Fruit fly (Drosophila melanogaster) whole organism, embryonic: ENCODE measurements around the gene CG18473.
A peak's percentile ranks its signal among the peaks of the same experiment; 100 is the strongest.

Experiments
- CG10267 ChIP-seq: fragments of 200-800 bp; sonication (Bioruptor generic); optimal IDR thresholded peaks from 2 replicates; lab custom pipeline; 2018; ENCODE audit warnings: missing biosample characterization, mild to moderate bottlenecking, missing genetic modification characterization, moderate library complexity
- CG10959 ChIP-seq: fragments of 200-800 bp; sonication (Bioruptor generic); IDR thresholded peaks from 2 replicates; pipeline ENCODE4 v1.3.6; 2022; ENCODE audit warnings: missing biosample characterization, missing genetic modification characterization
- CG11398 ChIP-seq: fragments of 200-800 bp; sonication (Bioruptor generic); optimal IDR thresholded peaks from 2 replicates; lab custom pipeline; 2016; ENCODE audit warnings: missing biosample characterization, missing genetic modification characterization
- CG11695 ChIP-seq: fragments of 200-800 bp; sonication (Bioruptor generic); IDR thresholded peaks from 3 replicates; pipeline ENCODE4 v1.3.6; 2022; ENCODE audit warnings: missing biosample characterization, missing genetic modification characterization
- CG13123 ChIP-seq: fragments of 200-800 bp; sonication (Bioruptor generic); optimal IDR thresholded peaks from 2 replicates; lab custom pipeline; 2016; ENCODE audit warnings: missing biosample characterization, missing genetic modification characterization
- CG1603 ChIP-seq: fragments of 200-800 bp; sonication (Bioruptor generic); optimal IDR thresholded peaks from 2 replicates; lab custom pipeline; 2019; ENCODE audit warnings: missing biosample characterization, mild to moderate bottlenecking, missing genetic modification characterization, moderate library complexity
- CG1647 ChIP-seq: fragments of 200-800 bp; sonication (Bioruptor generic); optimal IDR thresholded peaks from 3 replicates; lab custom pipeline; 2016; ENCODE audit warnings: missing biosample characterization, missing genetic modification characterization
- CG17186 ChIP-seq: fragments of 200-800 bp; sonication (Bioruptor generic); optimal IDR thresholded peaks from 3 replicates; lab custom pipeline; 2017; ENCODE audit warnings: missing biosample characterization, missing genetic modification reagents, missing genetic modification characterization
- CG18619 ChIP-seq: fragments of 200-800 bp; sonication (Bioruptor generic); optimal IDR thresholded peaks from 3 replicates; lab custom pipeline; 2017; ENCODE audit warnings: missing biosample characterization, mild to moderate bottlenecking, missing genetic modification characterization
- CG2116 ChIP-seq: fragments of 200-800 bp; sonication (Bioruptor generic); optimal IDR thresholded peaks from 3 replicates; lab custom pipeline; 2018; ENCODE audit warnings: missing biosample characterization, mild to moderate bottlenecking, missing genetic modification characterization
- CG34422 ChIP-seq: fragments of 200-800 bp; sonication (Bioruptor generic); IDR thresholded peaks from 3 replicates; pipeline ENCODE4 v1.3.6; 2022; ENCODE audit warnings: missing biosample characterization, missing genetic modification characterization
- CG6765 ChIP-seq: fragments of 200-800 bp; sonication (Bioruptor generic); optimal IDR thresholded peaks from 3 replicates; lab custom pipeline; 2017; ENCODE audit warnings: missing biosample characterization, mild to moderate bottlenecking, missing genetic modification characterization
- CG7556 ChIP-seq: fragments of 200-800 bp; sonication (Bioruptor generic); optimal IDR thresholded peaks from 2 replicates; lab custom pipeline; 2017; ENCODE audit warnings: missing biosample characterization, mild to moderate bottlenecking, missing genetic modification characterization
- CG7745 ChIP-seq: fragments of 200-800 bp; sonication (Bioruptor generic); optimal IDR thresholded peaks from 2 replicates; lab custom pipeline; 2018; ENCODE audit warnings: missing biosample characterization, mild to moderate bottlenecking, missing genetic modification characterization, moderate library complexity
- CHES-1-like ChIP-seq: fragments of 200-800 bp; sonication (Bioruptor generic); optimal IDR thresholded peaks from 2 replicates; lab custom pipeline; 2016; ENCODE audit warnings: missing biosample characterization, missing genetic modification characterization
- CTCF ChIP-seq: fragments of 200-800 bp; sonication (Bioruptor generic); optimal IDR thresholded peaks from 2 replicates; lab custom pipeline; 2017; ENCODE audit warnings: missing biosample characterization, mild to moderate bottlenecking, missing genetic modification characterization, moderate library complexity
- CoRest ChIP-seq: fragments of 200-800 bp; sonication (Bioruptor generic); optimal IDR thresholded peaks from 3 replicates; lab custom pipeline; 2018; ENCODE audit warnings: missing biosample characterization, mild to moderate bottlenecking, missing genetic modification characterization, moderate library complexity
- Dek ChIP-seq: fragments of 200-800 bp; sonication (Bioruptor generic); optimal IDR thresholded peaks from 3 replicates; lab custom pipeline; 2019; ENCODE audit warnings: missing biosample characterization, mild to moderate bottlenecking, missing genetic modification characterization, moderate library complexity
- HHEX ChIP-seq: fragments of 200-800 bp; sonication (Bioruptor generic); optimal IDR thresholded peaks from 3 replicates; lab custom pipeline; 2017; ENCODE audit warnings: missing biosample characterization, mild to moderate bottlenecking, missing genetic modification characterization, missing genetic modification reagents
- Hmr ChIP-seq: fragments of 200-800 bp; sonication (Bioruptor generic); optimal IDR thresholded peaks from 3 replicates; lab custom pipeline; 2017; ENCODE audit warnings: mild to moderate bottlenecking, missing biosample characterization, missing genetic modification reagents, missing genetic modification characterization
- MBD-R2 ChIP-seq: fragments of 200-800 bp; sonication (Bioruptor generic); IDR thresholded peaks from 2 replicates; pipeline ENCODE4 v1.3.6; 2022; ENCODE audit warnings: missing biosample characterization, missing genetic modification characterization
- Oli ChIP-seq: fragments of 200-800 bp; sonication (Bioruptor generic); optimal IDR thresholded peaks from 2 replicates; lab custom pipeline; 2018; ENCODE audit warnings: missing biosample characterization, mild to moderate bottlenecking, missing genetic modification characterization, moderate library complexity
- Optix ChIP-seq: fragments of 200-800 bp; sonication (Bioruptor generic); IDR thresholded peaks from 3 replicates; pipeline ENCODE4 v1.3.6; 2022; ENCODE audit warnings: missing biosample characterization, missing genetic modification characterization
- Side ChIP-seq: fragments of 200-800 bp; sonication (Bioruptor generic); optimal IDR thresholded peaks from 2 replicates; lab custom pipeline; 2016; ENCODE audit warnings: missing biosample characterization, missing genetic modification characterization
- Six4 ChIP-seq: fragments of 200-800 bp; sonication (Bioruptor generic); optimal IDR thresholded peaks from 2 replicates; lab custom pipeline; 2016; ENCODE audit warnings: missing biosample characterization, missing genetic modification characterization
- Xrp1 ChIP-seq: fragments of 200-800 bp; sonication (Bioruptor generic); IDR thresholded peaks from 2 replicates; pipeline ENCODE4 v1.3.6; 2022; ENCODE audit warnings: missing biosample characterization, missing genetic modification characterization
- ara ChIP-seq: fragments of 200-800 bp; sonication (Bioruptor generic); IDR thresholded peaks from 2 replicates; pipeline ENCODE4 v1.3.6; 2022; ENCODE audit warnings: missing biosample characterization, missing genetic modification characterization
- az2 ChIP-seq: fragments of 200-800 bp; sonication (Bioruptor generic); optimal IDR thresholded peaks from 3 replicates; lab custom pipeline; 2016; ENCODE audit warnings: missing biosample characterization, missing genetic modification characterization
- bbx ChIP-seq: fragments of 200-800 bp; sonication (Bioruptor generic); IDR thresholded peaks from 2 replicates; pipeline ENCODE4 v1.3.6; 2022; ENCODE audit warnings: missing biosample characterization, missing genetic modification characterization; ENCODE audit not compliant: partially characterized antibody
- bowl ChIP-seq: fragments of 200-800 bp; sonication (Bioruptor generic); IDR thresholded peaks from 2 replicates; pipeline ENCODE4 v1.3.6; 2022; ENCODE audit warnings: missing biosample characterization, missing genetic modification characterization
- cg ChIP-seq: fragments of 200-800 bp; sonication (Bioruptor generic); optimal IDR thresholded peaks from 3 replicates; lab custom pipeline; 2019; ENCODE audit warnings: missing biosample characterization, mild to moderate bottlenecking, missing genetic modification characterization, moderate library complexity
- chinmo ChIP-seq: fragments of 200-800 bp; sonication (Bioruptor generic); IDR thresholded peaks from 4 replicates; pipeline ENCODE4 v1.3.6; 2022; ENCODE audit warnings: missing biosample characterization, missing genetic modification characterization; ENCODE audit not compliant: partially characterized antibody
- croc ChIP-seq: fragments of 200-800 bp; sonication (Bioruptor generic); conservative IDR thresholded peaks from 3 replicates; pipeline ENCODE4 v1.3.6; 2022; ENCODE audit warnings: missing biosample characterization, missing genetic modification characterization
- crp ChIP-seq, 2 experiments: fragments of 200-800 bp; sonication (Bioruptor generic); optimal IDR thresholded peaks; 2 replicates in 1 of 2; 3 replicates in 1 of 2; lab custom pipeline; 2017; ENCODE audit warnings: missing biosample characterization in 2 of 2, missing genetic modification characterization in 2 of 2, mild to moderate bottlenecking in 1 of 2, moderate library complexity in 1 of 2
- cwo ChIP-seq: fragments of 200-800 bp; sonication (Bioruptor generic); optimal IDR thresholded peaks from 3 replicates; lab custom pipeline; 2017; ENCODE audit warnings: missing biosample characterization, missing genetic modification characterization, mild to moderate bottlenecking, moderate library complexity, missing genetic modification reagents
- dan ChIP-seq: fragments of 200-800 bp; sonication (Bioruptor generic); IDR thresholded peaks from 2 replicates; pipeline ENCODE4 v1.3.6; 2022; ENCODE audit warnings: missing biosample characterization, missing genetic modification characterization
- esg ChIP-seq: fragments of 200-800 bp; sonication (Bioruptor generic); conservative IDR thresholded peaks from 2 replicates; pipeline ENCODE4 v1.3.6; 2022; ENCODE audit warnings: missing biosample characterization, missing genetic modification characterization
- eyg ChIP-seq: fragments of 200-800 bp; sonication (Bioruptor generic); optimal IDR thresholded peaks from 3 replicates; lab custom pipeline; 2016; ENCODE audit warnings: missing biosample characterization, missing genetic modification characterization
- fd96Cb ChIP-seq: fragments of 200-800 bp; sonication (Bioruptor generic); optimal IDR thresholded peaks from 2 replicates; lab custom pipeline; 2018; ENCODE audit warnings: missing biosample characterization, mild to moderate bottlenecking, missing genetic modification characterization, moderate library complexity
- h ChIP-seq: fragments of >200 bp; optimal IDR thresholded peaks from 2 replicates; lab custom pipeline; 2017
- jumu ChIP-seq: fragments of 200-800 bp; sonication (Bioruptor generic); optimal IDR thresholded peaks from 3 replicates; lab custom pipeline; 2016; ENCODE audit warnings: missing biosample characterization, missing genetic modification characterization
- klu ChIP-seq: fragments of 200-800 bp; sonication (Bioruptor generic); IDR thresholded peaks from 2 replicates; pipeline ENCODE4 v1.3.6; 2022; ENCODE audit warnings: missing biosample characterization, missing genetic modification characterization
- mirr ChIP-seq: fragments of 200-800 bp; sonication (Bioruptor generic); optimal IDR thresholded peaks from 3 replicates; lab custom pipeline; 2018; ENCODE audit warnings: missing biosample characterization, mild to moderate bottlenecking, missing genetic modification characterization
- otp ChIP-seq: fragments of 200-800 bp; sonication (Bioruptor generic); IDR thresholded peaks from 3 replicates; pipeline ENCODE4, ENCODE4 v1.3.6; 2022; ENCODE audit warnings: missing biosample characterization, missing genetic modification characterization
- rib ChIP-seq: fragments of 200-800 bp; sonication (Bioruptor generic); IDR thresholded peaks from 2 replicates; pipeline ENCODE4 v1.3.6; 2022; ENCODE audit warnings: missing biosample characterization, missing genetic modification characterization
- sens-2 ChIP-seq: fragments of 200-800 bp; sonication (Bioruptor generic); IDR thresholded peaks from 2 replicates; pipeline ENCODE4 v1.3.6; 2022; ENCODE audit warnings: missing biosample characterization, missing genetic modification characterization
- sim ChIP-seq: fragments of 200-800 bp; sonication (Bioruptor generic); IDR thresholded peaks from 2 replicates; pipeline ENCODE4 v1.3.6; 2022; ENCODE audit warnings: missing biosample characterization, missing genetic modification characterization
- sima ChIP-seq: fragments of 200-800 bp; sonication (Bioruptor generic); optimal IDR thresholded peaks from 2 replicates; lab custom pipeline; 2016; ENCODE audit warnings: missing biosample characterization, missing genetic modification characterization
- sr ChIP-seq: fragments of 200-800 bp; sonication (Bioruptor generic); IDR thresholded peaks from 3 replicates; pipeline ENCODE4 v1.3.6; 2022; ENCODE audit warnings: missing biosample characterization, missing genetic modification characterization
- sug ChIP-seq: fragments of 200-800 bp; optimal IDR thresholded peaks from 2 replicates; lab custom pipeline; 2019; ENCODE audit warnings: missing biosample characterization, mild to moderate bottlenecking, missing genetic modification characterization, moderate library complexity
- trh ChIP-seq: fragments of 200-800 bp; sonication (Bioruptor generic); optimal IDR thresholded peaks from 2 replicates; lab custom pipeline; 2016; ENCODE audit warnings: missing biosample characterization, missing genetic modification characterization
- ttk ChIP-seq: fragments of 200-800 bp; sonication (Bioruptor generic); IDR thresholded peaks from 2 replicates; pipeline ENCODE4 v2.1.2; 2022; ENCODE audit warnings: missing biosample characterization, missing genetic modification characterization
- unpg ChIP-seq: fragments of 200-800 bp; sonication (Bioruptor generic); optimal IDR thresholded peaks from 3 replicates; lab custom pipeline; 2018; ENCODE audit warnings: missing biosample characterization, mild to moderate bottlenecking, missing genetic modification characterization, moderate library complexity

The CG18473 gene

DNA sequence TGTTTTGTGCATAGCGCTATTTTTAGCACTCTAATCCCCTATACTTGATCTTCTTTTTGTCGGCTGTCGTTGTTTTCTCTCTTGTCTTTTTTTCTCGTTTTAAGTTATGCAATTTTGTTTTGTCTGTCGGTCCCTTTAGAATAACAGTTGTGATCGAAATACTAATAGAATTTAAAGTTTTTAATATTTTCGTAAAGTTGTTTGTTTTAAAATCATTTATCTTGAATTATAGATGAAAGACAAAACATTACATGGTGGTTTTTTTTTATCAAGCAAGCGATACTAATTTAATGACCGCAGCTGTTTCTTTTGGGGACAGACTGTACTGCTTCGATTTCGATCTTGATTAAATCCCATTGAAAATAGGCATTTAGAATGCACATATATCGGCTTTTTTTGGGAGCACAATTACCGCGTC is 18.3 kb upstream of the CG18473 start (continued):
- TF ChIP-seq Optix: no peak
- no peak for TF ChIP-seq CG1647
- 0 out of 2 replicates have a peak, but pooled peaks have one; percentile 33 for TF ChIP-seq ttk (GFP tag; lab: Robert Waterston, UW)
- TF ChIP-seq klu (GFP tag; lab: Robert Waterston, UW): no peak
- no peak for TF ChIP-seq Six4
- TF ChIP-seq CG7745 (tag; lab: Kevin White, UChicago): no peak
- TF ChIP-seq az2 (GFP tag; lab: Kevin White, UChicago): peak; percentile 34
- no peak for TF ChIP-seq MBD-R2 (GFP tag; lab: Robert Waterston, UW)
- TF ChIP-seq rib: no peak
- no peak for TF ChIP-seq sim
- TF ChIP-seq sima (GFP tag; lab: Kevin White, UChicago): no peak
- no peak for TF ChIP-seq CTCF (GFP tag; lab: Kevin White, UChicago)
- TF ChIP-seq Oli (tag; lab: Kevin White, UChicago): peak; percentile 56
- no peak for TF ChIP-seq esg (GFP tag; lab: Robert Waterston, UW)
- no peak for TF ChIP-seq croc
- TF ChIP-seq cg (GFP tag; lab: Kevin White, UChicago): no peak
- TF ChIP-seq CG11398: no peak
- peak; percentile 62 for TF ChIP-seq CoRest
- peak; percentile 71; the same call in 2 of the 3 replicates for TF ChIP-seq CG11695 (GFP tag; lab: Robert Waterston, UW)
- no peak for TF ChIP-seq sug
- no peak for TF ChIP-seq bbx
- TF ChIP-seq Xrp1: peak; percentile 61
- TF ChIP-seq CG34422 (GFP tag; lab: Robert Waterston, UW): peak; percentile 33; the same call in 2 of the 3 replicates
- peak; percentile 30 for TF ChIP-seq CG18619 (GFP tag; lab: Kevin White, UChicago)
- no peak for TF ChIP-seq sr (GFP tag; lab: Robert Waterston, UW)
- TF ChIP-seq jumu (GFP tag; lab: Kevin White, UChicago): no peak
- no peak for TF ChIP-seq mirr (GFP tag; lab: Kevin White, UChicago)
- TF ChIP-seq Dek: no peak
- peak; percentile 22 for TF ChIP-seq Hmr
- no peak for TF ChIP-seq CG13123 (GFP tag; lab: Kevin White, UChicago)
- no peak for TF ChIP-seq Side (GFP tag; lab: Kevin White, UChicago)
- no peak for TF ChIP-seq chinmo
- TF ChIP-seq ara: no peak
- TF ChIP-seq eyg (GFP tag; lab: Kevin White, UChicago): no peak
- no peak for TF ChIP-seq h (lab: Kevin White, UChicago)
- TF ChIP-seq CG7556 (GFP tag; lab: Kevin White, UChicago): peak; percentile 57
- TF ChIP-seq CHES-1-like: no peak
- TF ChIP-seq CG2116 (GFP tag; lab: Kevin White, UChicago): no peak
- TF ChIP-seq fd96Cb: peak; percentile 29
- peak; percentile 54 for TF ChIP-seq unpg (GFP tag; lab: Kevin White, UChicago)
- no peak for TF ChIP-seq crp (GFP tag; optimal IDR thresholded peaks at IDR 0.05; lab: Kevin White, UChicago)
- TF ChIP-seq CG10267 (tag; lab: Kevin White, UChicago): peak; percentile 45
- TF ChIP-seq sens-2: no peak
- TF ChIP-seq HHEX (GFP tag; lab: Kevin White, UChicago): peak; percentile 13
- TF ChIP-seq cwo: peak; percentile 38
- TF ChIP-seq CG6765 (GFP tag; lab: Kevin White, UChicago): no peak
- TF ChIP-seq CG1603 (tag; lab: Kevin White, UChicago): no peak
- TF ChIP-seq dan (GFP tag; lab: Robert Waterston, UW): no peak
- TF ChIP-seq trh (GFP tag; lab: Kevin White, UChicago): no peak
- no peak for TF ChIP-seq CG17186 (GFP tag; lab: Kevin White, UChicago)
- no peak for TF ChIP-seq bowl (GFP tag; lab: Robert Waterston, UW)
- no peak for TF ChIP-seq CG10959 (GFP tag; lab: Robert Waterston, UW)
- no peak for TF ChIP-seq otp
